Fruit fly (Drosophila melanogaster): ENCODE results near the gene CG10077.

- TF ChIP-seq pdm3 (GFP tag; optimal IDR thresholded peaks at IDR 0.05) (no peak), Met (GFP tag; optimal IDR thresholded peaks at IDR 0.05) (no peak), cyc (GFP tag; optimal IDR thresholded peaks at IDR 0.05) (no peak)
Observed at dm6 chr3L:6913823-6914222, 41.9 kb downstream of the CG10077 start.

Measured in whole organism, prepupa.